Worm (Caenorhabditis elegans): ENCODE data around the gene pan-1.

pan-1 gene

DNA sequence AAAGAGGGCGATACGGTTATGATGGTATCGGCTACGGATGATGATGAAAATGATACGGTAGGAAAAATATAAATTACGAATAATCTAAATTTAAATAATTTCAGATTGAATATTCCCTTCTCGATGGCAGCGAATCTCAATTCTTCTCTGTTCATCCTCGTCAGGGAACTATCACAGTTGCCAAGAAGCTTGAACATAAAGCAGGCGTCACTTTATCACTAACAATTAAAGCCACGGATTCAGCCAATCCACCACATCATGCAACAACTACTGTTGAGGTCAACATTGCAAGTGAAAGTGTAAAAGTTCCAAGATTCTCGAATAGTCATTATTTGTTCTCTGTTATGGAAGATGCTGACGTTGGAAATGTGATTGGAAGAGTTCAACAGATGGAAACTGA, 31.6 kb upstream of the pan-1 start:
- TF ChIP-seq blmp-1 (tag; optimal IDR thresholded peaks at IDR 0.05): no peak
- no peak for TF ChIP-seq pag-3 (tag; optimal IDR thresholded peaks at IDR 0.05; ENCODE audit: borderline replicate concordance, insufficient read depth)
- TF ChIP-seq efl-1 (optimal IDR thresholded peaks at IDR 0.05): no peak
- peak in 1 of 2 experiments; percentile 34 for TF ChIP-seq efl-1 (GFP tag; optimal IDR thresholded peaks at IDR 0.05 in 1 of 2)
- TF ChIP-seq ces-1 (GFP tag; optimal IDR thresholded peaks at IDR 0.05): no peak
- TF ChIP-seq ztf-11 (tag; optimal IDR thresholded peaks at IDR 0.05): no peak
- no peak for TF ChIP-seq irx-1 (tag; optimal IDR thresholded peaks at IDR 0.05)
- no peak for TF ChIP-seq sup-37 (GFP tag; optimal IDR thresholded peaks at IDR 0.05)
- peak; percentile 46 for TF ChIP-seq nhr-85 (tag)
- TF ChIP-seq xbp-1 (tag; optimal IDR thresholded peaks at IDR 0.05): no peak
- no peak for TF ChIP-seq lin-15B (tag; optimal IDR thresholded peaks at IDR 0.05)
- TF ChIP-seq lin-35 (GFP tag; optimal IDR thresholded peaks at IDR 0.05): no peak
- no peak for TF ChIP-seq fkh-4 (tag; optimal IDR thresholded peaks at IDR 0.05; ENCODE audit: borderline replicate concordance)

ce11 chrIII:4540604-4541003, 21.9 kb upstream of the pan-1 start, which contains the start of gene ugt-62:
Gene ugt-62, minus strand, starts transcription at chrIII:4540623.
- peak in 1 of 2 experiments; percentile 7 for TF ChIP-seq lin-35 (GFP tag; optimal IDR thresholded peaks at IDR 0.05)
- peak; percentile 20 for TF ChIP-seq nhr-20 (tag; optimal IDR thresholded peaks at IDR 0.05)
- peak; percentile 35 for TF ChIP-seq nhr-90 (tag; optimal IDR thresholded peaks at IDR 0.05; ENCODE audit: poor library complexity)
- no peak for TF ChIP-seq ceh-82 (tag; optimal IDR thresholded peaks at IDR 0.05)
- TF ChIP-seq elt-2 (tag; optimal IDR thresholded peaks at IDR 0.05): peak; percentile 78
- no peak for TF ChIP-seq mef-2 (tag; optimal IDR thresholded peaks at IDR 0.05)
- TF ChIP-seq pqm-1 (tag; optimal IDR thresholded peaks at IDR 0.05): peak; percentile 49

DNA sequence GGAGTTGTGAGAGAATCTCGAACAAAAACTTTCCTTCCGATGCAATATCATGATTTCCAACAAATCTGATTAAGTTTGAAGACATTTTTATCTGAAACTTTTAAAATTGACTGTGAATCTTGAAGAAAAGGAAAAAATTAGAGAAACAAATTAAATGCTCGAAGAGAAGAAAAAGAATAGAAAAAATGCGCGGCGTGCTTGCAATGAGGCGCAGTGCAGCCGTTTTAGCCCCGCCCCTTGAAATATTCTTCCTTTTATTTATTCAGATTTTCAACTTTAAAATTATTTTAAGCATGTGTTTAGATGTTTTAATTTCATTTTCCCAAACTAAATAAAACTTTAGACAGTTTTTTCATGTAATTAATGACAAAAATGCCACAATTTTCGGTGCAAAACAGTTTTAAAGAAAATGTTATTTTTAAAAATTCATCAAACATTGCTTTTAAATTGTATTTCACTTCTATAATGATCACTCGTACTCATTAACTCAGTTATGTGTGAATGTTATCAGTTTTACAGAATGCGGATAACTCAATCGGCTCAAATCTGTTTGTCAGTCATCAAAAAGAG, 20.1 kb upstream of the pan-1 start, which contains the start of the genes mrps-34 and cisd-3.1:
Gene mrps-34 (minus strand): TSS at position 91 of the 570 bp plus-strand sequence.
Gene cisd-3.1 (plus strand): TSS at position 520 of the 570 bp plus-strand sequence.
- TF ChIP-seq F16B12.6 (tag; optimal IDR thresholded peaks at IDR 0.05) (peak; percentile 8), dpl-1 (GFP tag; optimal IDR thresholded peaks at IDR 0.05) (peak in 2 of 3 experiments; percentile 7 to 31), xbp-1 (tag; optimal IDR thresholded peaks at IDR 0.05) (peak; percentile 7), C16A3.4 (tag; optimal IDR thresholded peaks at IDR 0.05) (peak; percentile 21), pag-3 (tag; optimal IDR thresholded peaks at IDR 0.05; ENCODE audit: borderline replicate concordance, insufficient read depth) (no peak), efl-1 (optimal IDR thresholded peaks at IDR 0.05) (peak; percentile 7 to 27), efl-1 (GFP tag; optimal IDR thresholded peaks at IDR 0.05 in 1 of 2) (peak in 1 of 2 experiments; percentile 14), nhr-11 (tag; optimal IDR thresholded peaks at IDR 0.05) (no peak), sup-37 (GFP tag; optimal IDR thresholded peaks at IDR 0.05) (no peak), lin-35 (GFP tag; optimal IDR thresholded peaks at IDR 0.05) (peak in 1 of 2 experiments; percentile 9), lsy-2 (tag; optimal IDR thresholded peaks at IDR 0.05) (peak in 1 of 2 experiments; percentile 57), snu-23 (GFP tag; optimal IDR thresholded peaks at IDR 0.05) (peak; percentile 19)

DNA sequence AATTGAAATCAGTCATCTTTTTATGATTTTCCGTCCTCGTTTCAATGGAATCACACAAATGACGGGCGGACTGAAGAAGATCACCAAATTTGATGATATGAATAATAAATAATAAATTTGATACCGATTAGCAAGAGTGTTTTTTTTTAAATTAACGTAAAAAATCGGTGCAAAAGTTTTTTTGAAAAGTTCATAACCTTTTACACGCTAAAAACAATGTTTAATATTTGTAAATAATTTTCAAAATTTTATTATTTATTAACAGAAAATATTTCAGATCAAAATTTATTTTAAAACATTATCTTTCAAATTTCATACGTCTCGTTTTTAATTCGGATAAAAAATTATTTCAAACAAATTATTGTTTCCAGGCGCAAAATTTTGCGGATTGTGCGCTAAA, 17.6 kb upstream of the pan-1 start, which contains the start of gene M88.3:
Gene M88.3 (minus strand): TSS at position 101 of the 400 bp plus-strand sequence.
- TF ChIP-seq lin-14 (GFP tag; optimal IDR thresholded peaks at IDR 0.05) (no peak), ztf-4 (tag; optimal IDR thresholded peaks at IDR 0.05) (no peak), lin-35 (GFP tag; optimal IDR thresholded peaks at IDR 0.05) (no peak), lin-39 (tag; optimal IDR thresholded peaks at IDR 0.05) (no peak), nhr-71 (tag; optimal IDR thresholded peaks at IDR 0.05) (no peak), tlp-1 (tag; optimal IDR thresholded peaks at IDR 0.05) (no peak), ceh-63 (GFP tag; optimal IDR thresholded peaks at IDR 0.05) (no peak), Y116A8C.19 (tag; optimal IDR thresholded peaks at IDR 0.05; ENCODE audit: borderline replicate concordance) (no peak), rnt-1 (tag; optimal IDR thresholded peaks at IDR 0.05) (no peak), mdl-1 (tag; optimal IDR thresholded peaks at IDR 0.05) (no peak), aly-2 (tag; optimal IDR thresholded peaks at IDR 0.05) (no peak), ceh-8 (GFP tag; optimal IDR thresholded peaks at IDR 0.05) (no peak), nhr-84 (tag; optimal IDR thresholded peaks at IDR 0.05) (no peak), unc-86 (tag; optimal IDR thresholded peaks at IDR 0.05) (no peak), fos-1 (tag; optimal IDR thresholded peaks at IDR 0.05) (no peak), nhr-237 (tag; optimal IDR thresholded peaks at IDR 0.05) (no peak)

Data from whole organism, L1 larva.